Worm (Caenorhabditis elegans) whole organism, mixed stage, embryonic: ENCODE data around the gene T16A1.2.

Source experiments
- bed-3 ChIP-seq: fragments of 200-800 bp; sonication (Bioruptor generic); optimal IDR thresholded peaks from 3 replicates; lab custom pipeline; 2018; ENCODE audit warnings: mild to moderate bottlenecking, missing genetic modification characterization, moderate library complexity, missing compliant biosample characterization
- blmp-1 ChIP-seq: fragments of 150-350 bp; optimal IDR thresholded peaks from 2 replicates; lab custom pipeline; 2014; ENCODE audit warnings: missing biosample characterization, missing genetic modification characterization
- ceh-83 ChIP-seq: fragments of 200-800 bp; sonication (Bioruptor generic); optimal IDR thresholded peaks from 2 replicates; lab custom pipeline; 2018; ENCODE audit warnings: mild to moderate bottlenecking, missing genetic modification characterization, missing compliant biosample characterization
- lin-13 ChIP-seq: fragments of 150-350 bp; optimal IDR thresholded peaks from 2 replicates; lab custom pipeline; 2014; ENCODE audit warnings: missing biosample characterization, missing genetic modification characterization
- tbx-8 ChIP-seq: fragments of 200-800 bp; sonication (Bioruptor generic); optimal IDR thresholded peaks from 2 replicates; lab custom pipeline; 2018; ENCODE audit warnings: mild to moderate bottlenecking, missing genetic modification characterization, moderate library complexity, missing compliant biosample characterization
- unc-39 ChIP-seq: fragments of 150-350 bp; optimal IDR thresholded peaks from 2 replicates; lab custom pipeline; 2014; ENCODE audit warnings: missing biosample characterization, missing genetic modification characterization

DNA sequence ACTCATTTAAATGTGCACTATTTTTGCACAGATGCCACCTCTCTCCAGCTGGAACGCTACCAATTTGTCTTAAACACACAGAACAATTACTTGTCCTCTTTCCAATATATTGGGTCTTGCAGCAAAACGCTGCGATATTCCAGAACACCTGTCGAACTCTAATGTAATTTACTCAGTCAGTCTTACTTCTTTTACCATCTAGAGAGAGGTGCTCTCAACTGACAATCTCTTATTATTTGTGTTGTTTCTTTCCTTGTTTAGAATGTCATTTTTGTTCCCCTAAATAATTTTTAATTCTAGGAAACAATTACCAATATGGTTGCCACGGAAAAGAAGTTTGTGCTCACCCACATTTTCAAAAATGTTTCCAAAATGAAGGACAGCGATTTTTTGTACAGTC lies 35.4 kb downstream of the T16A1.2 start, which contains the start of gene sdz-28:
- no peak for TF ChIP-seq lin-13 (tag; lab: Kevin White, UChicago)
- TF ChIP-seq tbx-8 (GFP tag; lab: Kevin White, UChicago): no peak
- no peak for TF ChIP-seq blmp-1 (tag; lab: Kevin White, UChicago)
- TF ChIP-seq bed-3 (GFP tag; lab: Kevin White, UChicago): no peak
- TF ChIP-seq ceh-83 (GFP tag; lab: Kevin White, UChicago): no peak
- no peak for TF ChIP-seq unc-39 (tag; lab: Kevin White, UChicago)
